Worm (Caenorhabditis elegans): ENCODE results near the gene Y105C5B.5.

DNA sequence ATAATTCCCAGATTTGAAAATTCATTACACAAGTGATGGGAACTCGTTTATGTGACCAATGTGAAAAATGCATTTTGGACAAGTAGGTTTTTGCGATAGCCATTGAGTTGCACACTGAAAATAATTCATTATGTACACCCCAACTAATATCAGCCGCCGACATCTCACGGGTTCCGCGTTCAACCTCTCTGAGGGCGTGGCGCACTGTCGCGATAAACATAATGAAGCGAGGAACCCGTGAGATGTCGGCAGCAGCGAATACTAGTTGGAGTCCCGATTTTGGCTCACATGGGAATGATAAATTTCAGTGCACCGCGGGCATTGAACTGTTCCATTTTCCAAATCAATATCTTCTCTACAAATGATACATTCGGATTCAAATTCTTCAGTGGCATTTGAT lies 36.1 kb upstream of the Y105C5B.5 start:
- TF ChIP-seq aly-1 (tag; optimal IDR thresholded peaks at IDR 0.05) (no peak), tbx-11 (GFP tag; IDR thresholded peaks at IDR 0.05) (no peak), hmg-4 (GFP tag; optimal IDR thresholded peaks at IDR 0.05) (no peak), hmbx-1 (tag; optimal IDR thresholded peaks at IDR 0.05) (no peak), hnd-1 (tag; optimal IDR thresholded peaks at IDR 0.05) (no peak), ama-1 (optimal IDR thresholded peaks at IDR 0.05) (no peak), ceh-13 (GFP tag; optimal IDR thresholded peaks at IDR 0.05) (no peak), pes-1 (GFP tag; IDR thresholded peaks at IDR 0.05) (no peak), flt-1 (GFP tag; IDR thresholded peaks at IDR 0.05) (no peak), ceh-36 (tag; optimal IDR thresholded peaks at IDR 0.05) (no peak)
